Fruit fly (Drosophila melanogaster) whole organism, wandering third instar larva: ENCODE measurements around the gene CG32679.

Source experiments
- Abd-B ChIP-seq: fragments of >200 bp; optimal IDR thresholded peaks from 2 replicates; lab custom pipeline; 2017; ENCODE audit warnings: missing biosample characterization, missing genetic modification characterization
- CG32264 ChIP-seq: fragments of 200-800 bp; sonication (Bioruptor generic); optimal IDR thresholded peaks from 2 replicates; lab custom pipeline; 2016; ENCODE audit warnings: missing biosample characterization, missing genetic modification characterization
- CG9705 ChIP-seq: fragments of 200-800 bp; sonication (Bioruptor generic); optimal IDR thresholded peaks from 2 replicates; lab custom pipeline; 2018; ENCODE audit warnings: missing biosample characterization, mild to moderate bottlenecking, missing genetic modification characterization
- CrebA ChIP-seq: fragments of 200-800 bp; sonication (Bioruptor generic); optimal IDR thresholded peaks from 2 replicates; lab custom pipeline; 2016; ENCODE audit warnings: missing biosample characterization, mild to moderate bottlenecking, missing genetic modification characterization, borderline replicate concordance
- Dfd ChIP-seq: fragments of >200 bp; optimal IDR thresholded peaks from 2 replicates; lab custom pipeline; 2017; ENCODE audit warnings: missing biosample characterization, missing genetic modification characterization
- Dif ChIP-seq: fragments of 200-275, 200-300 bp; sonication (Bioruptor generic); optimal IDR thresholded peaks from 2 replicates; lab custom pipeline; 2018; ENCODE audit warnings: missing biosample characterization, missing genetic modification characterization; ENCODE audit not compliant: partially characterized antibody
- GATAd ChIP-seq: sonication (Bioruptor generic); optimal IDR thresholded peaks from 2 replicates; lab custom pipeline; 2016; ENCODE audit warnings: missing biosample characterization, missing genetic modification characterization
- HLH106 ChIP-seq: fragments of 200-800 bp; optimal IDR thresholded peaks from 3 replicates; lab custom pipeline; 2019; ENCODE audit warnings: missing biosample characterization, mild to moderate bottlenecking, missing genetic modification characterization, moderate library complexity
- Hnf4 ChIP-seq: fragments of 200-800 bp; sonication (Bioruptor generic); optimal IDR thresholded peaks from 2 replicates; lab custom pipeline; 2016; ENCODE audit warnings: missing biosample characterization, mild to moderate bottlenecking, missing genetic modification characterization
- Hr78 ChIP-seq: fragments of >200 bp; optimal IDR thresholded peaks from 2 replicates; lab custom pipeline; 2017; ENCODE audit warnings: missing biosample characterization, missing genetic modification characterization
- Hr83 ChIP-seq: fragments of 200-300 bp; sonication (Bioruptor generic); optimal IDR thresholded peaks from 2 replicates; lab custom pipeline; 2016; ENCODE audit warnings: missing biosample characterization, mild to moderate bottlenecking, missing genetic modification characterization, moderate library complexity; ENCODE audit not compliant: poor library complexity, severe bottlenecking
- Jra ChIP-seq: sonication (Bioruptor generic); optimal IDR thresholded peaks from 2 replicates; lab custom pipeline; 2016; ENCODE audit warnings: missing biosample characterization, missing genetic modification characterization
- Mio ChIP-seq: sonication (Bioruptor generic); optimal IDR thresholded peaks from 2 replicates; lab custom pipeline; 2016; ENCODE audit warnings: missing biosample characterization, missing genetic modification characterization
- Myc ChIP-seq: fragments of >200 bp; optimal IDR thresholded peaks from 2 replicates; lab custom pipeline; 2017
- N ChIP-seq: fragments of >200 bp; optimal IDR thresholded peaks from 2 replicates; lab custom pipeline; 2018; ENCODE audit warnings: missing biosample characterization, missing external identifiers, missing genetic modification characterization
- OdsH ChIP-seq: fragments of 200-800 bp; sonication (Bioruptor generic); optimal IDR thresholded peaks from 2 replicates; lab custom pipeline; 2016; ENCODE audit warnings: missing biosample characterization, mild to moderate bottlenecking, missing genetic modification characterization
- Rel ChIP-seq, 2 experiments: fragments of 200-800 bp; sonication (Bioruptor generic) in 1 of 2; optimal IDR thresholded peaks; 2 replicates in 1 of 2; 3 replicates in 1 of 2; lab custom pipeline; 2016 to 2019; ENCODE audit warnings: mild to moderate bottlenecking in 2 of 2, missing biosample characterization in 2 of 2, missing genetic modification characterization in 2 of 2, moderate library complexity in 1 of 2
- Sp1 ChIP-seq: fragments of 200-800 bp; sonication (Bioruptor generic); optimal IDR thresholded peaks from 3 replicates; lab custom pipeline; 2019; ENCODE audit warnings: missing biosample characterization, mild to moderate bottlenecking, missing genetic modification characterization, moderate library complexity
- Vsx2 ChIP-seq: fragments of 200-300, 225-300 bp; sonication (Bioruptor generic); optimal IDR thresholded peaks from 2 replicates; lab custom pipeline; 2018; ENCODE audit warnings: missing biosample characterization, missing genetic modification characterization; ENCODE audit not compliant: partially characterized antibody
- br ChIP-seq: fragments of 200-800 bp; sonication (Bioruptor generic); optimal IDR thresholded peaks from 2 replicates; lab custom pipeline; 2016; ENCODE audit warnings: missing biosample characterization, missing genetic modification characterization
- brk ChIP-seq: fragments of 200-800 bp; sonication (Bioruptor generic); optimal IDR thresholded peaks from 2 replicates; lab custom pipeline; 2016; ENCODE audit warnings: missing biosample characterization, mild to moderate bottlenecking, missing genetic modification characterization
- dl ChIP-seq, 2 experiments: fragments of 175-275, 200-275 bp in 1 of 2; fragments of 200-275 bp in 1 of 2; sonication (Bioruptor generic); optimal IDR thresholded peaks; lab custom pipeline; 2018; ENCODE audit warnings: mild to moderate bottlenecking in 2 of 2, missing biosample characterization in 2 of 2, missing genetic modification characterization in 2 of 2, moderate library complexity in 2 of 2; ENCODE audit not compliant: partially characterized antibody in 2 of 2, insufficient read depth in 1 of 2
- dmrt93B ChIP-seq: fragments of 200-800 bp; sonication (Bioruptor generic); optimal IDR thresholded peaks from 2 replicates; lab custom pipeline; 2018; ENCODE audit warnings: missing biosample characterization, mild to moderate bottlenecking, missing genetic modification characterization
- dsf ChIP-seq: sonication (Bioruptor generic); optimal IDR thresholded peaks from 2 replicates; lab custom pipeline; 2016; ENCODE audit warnings: missing biosample characterization, missing genetic modification characterization, borderline replicate concordance
- ey ChIP-seq: fragments of 200-800 bp; sonication (Bioruptor generic); optimal IDR thresholded peaks from 2 replicates; lab custom pipeline; 2016; ENCODE audit warnings: missing biosample characterization, missing genetic modification characterization
- foxo ChIP-seq, 2 experiments: fragments of 200-800 bp; sonication (Bioruptor generic); optimal IDR thresholded peaks; 2 replicates in 1 of 2; 3 replicates in 1 of 2; lab custom pipeline; 2016 to 2017; ENCODE audit warnings: missing biosample characterization in 2 of 2, missing genetic modification characterization in 2 of 2
- fru ChIP-seq: fragments of 200-800 bp; sonication (Bioruptor generic); optimal IDR thresholded peaks from 3 replicates; lab custom pipeline; 2016; ENCODE audit warnings: missing biosample characterization, mild to moderate bottlenecking, missing genetic modification characterization
- h ChIP-seq: fragments of 200-800 bp; sonication (Bioruptor generic); optimal IDR thresholded peaks from 3 replicates; lab custom pipeline; 2016; ENCODE audit warnings: missing biosample characterization, mild to moderate bottlenecking, missing genetic modification characterization
- jim ChIP-seq: fragments of 175-275, 200-325 bp; sonication (Bioruptor generic); optimal IDR thresholded peaks from 2 replicates; lab custom pipeline; 2016; ENCODE audit warnings: missing biosample characterization, mild to moderate bottlenecking, missing genetic modification characterization
- lola ChIP-seq: fragments of >200 bp; optimal IDR thresholded peaks from 2 replicates; lab custom pipeline; 2017; ENCODE audit warnings: missing biosample characterization, missing genetic modification characterization
- pan ChIP-seq: fragments of >200 bp; optimal IDR thresholded peaks from 2 replicates; lab custom pipeline; 2017
- psq ChIP-seq: fragments of 200-800 bp; sonication (Bioruptor generic); optimal IDR thresholded peaks from 3 replicates; lab custom pipeline; 2017; ENCODE audit warnings: missing biosample characterization, mild to moderate bottlenecking, missing genetic modification characterization, moderate library complexity
- rgr ChIP-seq: fragments of 200-800 bp; sonication (Bioruptor generic); optimal IDR thresholded peaks from 3 replicates; lab custom pipeline; 2016; ENCODE audit warnings: missing biosample characterization, mild to moderate bottlenecking, missing genetic modification characterization
- sage ChIP-seq: fragments of 200-800 bp; sonication (Bioruptor generic); optimal IDR thresholded peaks from 2 replicates; lab custom pipeline; 2016; ENCODE audit warnings: missing biosample characterization, mild to moderate bottlenecking, missing genetic modification characterization
- sv ChIP-seq: fragments of 200-800 bp; sonication (Bioruptor generic); optimal IDR thresholded peaks from 3 replicates; lab custom pipeline; 2016; ENCODE audit warnings: missing biosample characterization, missing genetic modification characterization
- tai ChIP-seq: sonication (Bioruptor generic); optimal IDR thresholded peaks from 2 replicates; lab custom pipeline; 2016; ENCODE audit warnings: missing biosample characterization, missing genetic modification characterization
- usp ChIP-seq: fragments of >200 bp; optimal IDR thresholded peaks from 2 replicates; lab custom pipeline; 2017; ENCODE audit warnings: missing biosample characterization, missing genetic modification characterization
- woc ChIP-seq: sonication (Bioruptor generic); optimal IDR thresholded peaks from 2 replicates; lab custom pipeline; 2016; ENCODE audit warnings: missing biosample characterization, mild to moderate bottlenecking, missing genetic modification characterization

Gene CG32679

dm6 chrX:10329659-10330289, 37.5 kb downstream of the CG32679 start, which contains the start of gene Gip:
TSS of gene Gip (minus strand) at chrX:10329872.
- TF ChIP-seq Sp1 (GFP tag; lab: Kevin White, UChicago) (peak; percentile 48), Vsx2 (peak; percentile 65), sage (GFP tag; lab: Kevin White, UChicago) (peak; percentile 47), h (GFP tag; lab: Kevin White, UChicago) (peak; percentile 68), HLH106 (tag; lab: Kevin White, UChicago) (peak; percentile 2), Hr83 (GFP tag; lab: Kevin White, UChicago) (peak; percentile 79), Jra (peak; percentile 35), CG9705 (no peak), dmrt93B (GFP tag; lab: Kevin White, UChicago) (no peak), Rel (GFP tag; optimal IDR thresholded peaks at IDR 0.05; lab: Kevin White, UChicago) (no peak), Rel (tag; optimal IDR thresholded peaks at IDR 0.05; lab: Kevin White, UChicago) (peak; percentile 73), Hnf4 (GFP tag; lab: Kevin White, UChicago) (peak; percentile 58), CG32264 (no peak), foxo (GFP tag; optimal IDR thresholded peaks at IDR 0.05; lab: Kevin White, UChicago) (peak in 1 of 2 experiments; percentile 18), OdsH (peak; percentile 19), rgr (GFP tag; lab: Kevin White, UChicago) (peak; percentile 68), Dif (GFP tag; lab: Kevin White, UChicago) (peak; percentile 35), br (GFP tag; lab: Kevin White, UChicago) (peak; percentile 55), fru (GFP tag; lab: Kevin White, UChicago) (peak; percentile 24), Mio (no peak), tai (no peak)

dm6 chrX:10326346-10326830, 40.9 kb downstream of the CG32679 start, which contains the start of gene CG2909:
TSS of gene CG2909 (plus strand) at chrX:10326464.
- TF ChIP-seq Rel (GFP tag; optimal IDR thresholded peaks at IDR 0.05; lab: Kevin White, UChicago) (no peak), Rel (tag; optimal IDR thresholded peaks at IDR 0.05; lab: Kevin White, UChicago) (peak; percentile 97), woc (GFP tag; lab: Kevin White, UChicago) (no peak)

dm6 chrX:10325567-10326345, 41.5 kb downstream of the CG32679 start, which contains the start of gene alpha-Man-Ia:
TSS of gene alpha-Man-Ia (minus strand) at chrX:10325958.
- TF ChIP-seq N (GFP tag; lab: Kevin White, UChicago) = no peak
- no peak for TF ChIP-seq dmrt93B (GFP tag; lab: Kevin White, UChicago)
- no peak for TF ChIP-seq sv (GFP tag; lab: Kevin White, UChicago)
- TF ChIP-seq rgr (GFP tag; lab: Kevin White, UChicago) = no peak
- no peak for TF ChIP-seq brk (GFP tag; lab: Kevin White, UChicago)
- TF ChIP-seq Mio = no peak
- TF ChIP-seq CG9705 = peak; percentile 17
- peak in 1 of 2 experiments; percentile 34 for TF ChIP-seq foxo (GFP tag; optimal IDR thresholded peaks at IDR 0.05; lab: Kevin White, UChicago)
- no peak for TF ChIP-seq CG32264
- TF ChIP-seq Hr83 (GFP tag; lab: Kevin White, UChicago) = no peak
- TF ChIP-seq dl (GFP tag; optimal IDR thresholded peaks at IDR 0.05; lab: Kevin White, UChicago; ENCODE audit: insufficient read depth in 1 of 2, partially characterized antibody in 2 of 2) = no peak
- no peak for TF ChIP-seq h (GFP tag; lab: Kevin White, UChicago)
- peak; percentile 24 for TF ChIP-seq fru (GFP tag; lab: Kevin White, UChicago)
- no peak for TF ChIP-seq Abd-B
- TF ChIP-seq HLH106 (tag; lab: Kevin White, UChicago) = peak; percentile 26
- TF ChIP-seq Hr78 = no peak
- no peak for TF ChIP-seq Vsx2
- TF ChIP-seq Jra = no peak
- TF ChIP-seq OdsH = no peak
- TF ChIP-seq Myc (lab: Kevin White, UChicago) = no peak
- no peak for TF ChIP-seq br (GFP tag; lab: Kevin White, UChicago)
- TF ChIP-seq Sp1 (GFP tag; lab: Kevin White, UChicago) = no peak
- no peak for TF ChIP-seq Dif (GFP tag; lab: Kevin White, UChicago)
- TF ChIP-seq tai = peak; percentile 69
- peak; percentile 32 for TF ChIP-seq Hnf4 (GFP tag; lab: Kevin White, UChicago)
- TF ChIP-seq psq (GFP tag; lab: Kevin White, UChicago) = peak; percentile 69
- peak; percentile 13 for TF ChIP-seq ey (GFP tag; lab: Kevin White, UChicago)
- TF ChIP-seq woc (GFP tag; lab: Kevin White, UChicago) = no peak
- no peak for TF ChIP-seq Rel (GFP tag; optimal IDR thresholded peaks at IDR 0.05; lab: Kevin White, UChicago)
- TF ChIP-seq Rel (tag; optimal IDR thresholded peaks at IDR 0.05; lab: Kevin White, UChicago) = no peak
- no peak for TF ChIP-seq dsf (GFP tag; lab: Kevin White, UChicago)
- no peak for TF ChIP-seq Dfd (GFP tag; lab: Kevin White, UChicago)
- TF ChIP-seq GATAd (GFP tag; lab: Kevin White, UChicago) = no peak
- no peak for TF ChIP-seq usp (GFP tag; lab: Kevin White, UChicago)
- no peak for TF ChIP-seq lola
- no peak for TF ChIP-seq jim (GFP tag; lab: Kevin White, UChicago)
- TF ChIP-seq sage (GFP tag; lab: Kevin White, UChicago) = no peak
- TF ChIP-seq CrebA (GFP tag; lab: Kevin White, UChicago) = no peak
- no peak for TF ChIP-seq pan
- TF ChIP-seq, all 38 proteins: peak for 8
